Worm (Caenorhabditis elegans) whole organism, L1 larva: ENCODE data around the gene srt-63.
A peak's percentile ranks its signal among the peaks of the same experiment; 100 is the strongest.

Source experiments
- C16A3.4 ChIP-seq: fragments of 150-350 bp; optimal IDR thresholded peaks from 2 replicates; lab custom pipeline; 2014; ENCODE audit warnings: missing biosample characterization, missing genetic modification characterization
- F16B12.6 ChIP-seq: fragments of 150-350 bp; optimal IDR thresholded peaks from 2 replicates; lab custom pipeline; 2014; ENCODE audit warnings: missing biosample characterization, missing genetic modification characterization
- ceh-8 ChIP-seq: fragments of 200-800 bp; sonication (Bioruptor generic); optimal IDR thresholded peaks from 2 replicates; lab custom pipeline; 2018; ENCODE audit warnings: mild to moderate bottlenecking, missing genetic modification characterization, moderate library complexity, missing compliant biosample characterization
- ceh-82 ChIP-seq, 3 experiments: fragments of 150-350 bp in 1 of 3; sonication (generic microtip) in 2 of 3; optimal IDR thresholded peaks; 2 replicates each; lab custom pipeline; 2014 to 2017; ENCODE audit warnings: missing biosample characterization in 3 of 3, missing genetic modification characterization in 3 of 3
- ceh-90 ChIP-seq: sonication (generic microtip); optimal IDR thresholded peaks from 2 replicates; lab custom pipeline; 2016; ENCODE audit warnings: missing genetic modification characterization, missing compliant biosample characterization
- dsc-1 ChIP-seq: sonication (generic microtip); optimal IDR thresholded peaks from 2 replicates; lab custom pipeline; 2016; ENCODE audit warnings: mild to moderate bottlenecking, missing genetic modification characterization, missing compliant biosample characterization
- efl-1 ChIP-seq, 4 experiments: fragments of 150-350 bp; optimal IDR thresholded peaks in 3 of 4; peaks in 1 of 4; 1 replicate in 1 of 4; 2 replicates in 3 of 4; lab custom pipeline; 2014; ENCODE audit warnings: missing biosample characterization in 2 of 4, missing genetic modification characterization in 2 of 4, missing genetic modification reagents in 2 of 4
- egl-27 ChIP-seq, 2 experiments: fragments of 150-350 bp in 1 of 2; sonication (generic microtip); optimal IDR thresholded peaks; 3 replicates each; lab custom pipeline; 2017 to 2018; ENCODE audit warnings: missing biosample characterization in 2 of 2, missing genetic modification characterization in 2 of 2, missing genetic modification reagents in 2 of 2
- ets-5 ChIP-seq: fragments of 200-800 bp; sonication (Bioruptor generic); IDR thresholded peaks from 2 replicates; pipeline ENCODE4 v1.3.6; 2022; ENCODE audit warnings: missing genetic modification characterization, missing compliant biosample characterization
- fkh-10 ChIP-seq: sonication (generic microtip); optimal IDR thresholded peaks from 2 replicates; lab custom pipeline; 2017; ENCODE audit warnings: missing biosample characterization, missing genetic modification reagents, missing genetic modification characterization
- fos-1 ChIP-seq: fragments of 150-350 bp; optimal IDR thresholded peaks from 2 replicates; lab custom pipeline; 2014; ENCODE audit warnings: missing biosample characterization, missing genetic modification characterization
- irx-1 ChIP-seq: sonication (generic microtip); optimal IDR thresholded peaks from 2 replicates; lab custom pipeline; 2016; ENCODE audit warnings: missing genetic modification characterization, missing compliant biosample characterization
- jun-1 ChIP-seq: fragments of 150-350 bp; optimal IDR thresholded peaks from 2 replicates; lab custom pipeline; 2014; ENCODE audit warnings: missing biosample characterization, missing genetic modification reagents, missing genetic modification characterization
- lin-13 ChIP-seq: fragments of 150-350 bp; optimal IDR thresholded peaks from 2 replicates; lab custom pipeline; 2014; ENCODE audit warnings: missing biosample characterization, missing genetic modification reagents, missing genetic modification characterization
- lin-14 ChIP-seq: fragments of 200-800 bp; sonication (Bioruptor generic); optimal IDR thresholded peaks from 2 replicates; lab custom pipeline; 2018; ENCODE audit warnings: mild to moderate bottlenecking, missing genetic modification characterization, moderate library complexity, missing compliant biosample characterization
- lin-15B ChIP-seq: fragments of 150-350 bp; sonication (generic microtip); optimal IDR thresholded peaks from 3 replicates; lab custom pipeline; 2014; ENCODE audit warnings: missing biosample characterization, missing genetic modification characterization
- lin-35 ChIP-seq, 2 experiments: fragments of 150-350 bp; optimal IDR thresholded peaks; 2 replicates each; lab custom pipeline; 2014; ENCODE audit warnings: missing biosample characterization in 2 of 2, missing genetic modification characterization in 2 of 2, missing genetic modification reagents in 2 of 2
- lin-39 ChIP-seq: fragments of 150-350 bp; optimal IDR thresholded peaks from 2 replicates; lab custom pipeline; 2014; ENCODE audit warnings: missing biosample characterization, missing genetic modification reagents, missing genetic modification characterization
- lir-3 ChIP-seq: sonication (generic microtip); optimal IDR thresholded peaks from 2 replicates; lab custom pipeline; 2016; ENCODE audit warnings: mild to moderate bottlenecking, missing genetic modification characterization, moderate library complexity, missing compliant biosample characterization; ENCODE audit not compliant: poor library complexity
- lsy-2 ChIP-seq, 2 experiments: fragments of 150-350 bp; optimal IDR thresholded peaks; 2 replicates each; lab custom pipeline; 2014; ENCODE audit warnings: missing biosample characterization in 2 of 2, missing genetic modification characterization in 2 of 2
- mep-1 ChIP-seq: fragments of 150-350 bp; optimal IDR thresholded peaks from 2 replicates; lab custom pipeline; 2014; ENCODE audit warnings: missing biosample characterization, missing genetic modification characterization
- nhr-19 ChIP-seq: fragments of 200-800 bp; sonication (Bioruptor generic); conservative IDR thresholded peaks from 2 replicates; pipeline ENCODE4 v1.3.6; 2022; ENCODE audit warnings: missing genetic modification characterization, missing compliant biosample characterization
- nhr-20 ChIP-seq: sonication (generic microtip); optimal IDR thresholded peaks from 2 replicates; lab custom pipeline; 2016; ENCODE audit warnings: mild to moderate bottlenecking, missing genetic modification characterization, missing compliant biosample characterization
- nhr-237 ChIP-seq: fragments of 150-350 bp; optimal IDR thresholded peaks from 2 replicates; lab custom pipeline; 2014; ENCODE audit warnings: missing biosample characterization, missing genetic modification characterization
- nhr-47 ChIP-seq: sonication (generic microtip); optimal IDR thresholded peaks from 2 replicates; lab custom pipeline; 2016; ENCODE audit warnings: mild to moderate bottlenecking, missing genetic modification characterization, moderate library complexity, missing compliant biosample characterization
- nhr-71 ChIP-seq: sonication (generic microtip); optimal IDR thresholded peaks from 2 replicates; lab custom pipeline; 2016; ENCODE audit warnings: mild to moderate bottlenecking, missing genetic modification characterization, moderate library complexity, missing compliant biosample characterization
- nhr-76 ChIP-seq: sonication (generic microtip); optimal IDR thresholded peaks from 2 replicates; lab custom pipeline; 2017; ENCODE audit warnings: missing biosample characterization, missing genetic modification characterization
- nhr-84 ChIP-seq: sonication (generic microtip); optimal IDR thresholded peaks from 2 replicates; lab custom pipeline; 2017; ENCODE audit warnings: missing biosample characterization, missing genetic modification characterization
- nhr-90 ChIP-seq: sonication (generic microtip); optimal IDR thresholded peaks from 2 replicates; lab custom pipeline; 2016; ENCODE audit warnings: mild to moderate bottlenecking, missing genetic modification characterization, missing compliant biosample characterization; ENCODE audit not compliant: poor library complexity
- pqm-1 ChIP-seq: sonication (generic microtip); optimal IDR thresholded peaks from 3 replicates; lab custom pipeline; 2017; ENCODE audit warnings: missing biosample characterization, missing genetic modification characterization
- rnt-1 ChIP-seq: sonication (generic microtip); optimal IDR thresholded peaks from 2 replicates; lab custom pipeline; 2016; ENCODE audit warnings: mild to moderate bottlenecking, missing genetic modification characterization, moderate library complexity, missing compliant biosample characterization
- skn-1 ChIP-seq: fragments of 150-350 bp; optimal IDR thresholded peaks from 2 replicates; lab custom pipeline; 2014; ENCODE audit warnings: missing biosample characterization, missing genetic modification characterization
- snu-23 ChIP-seq: sonication (generic microtip); optimal IDR thresholded peaks from 2 replicates; lab custom pipeline; 2016; ENCODE audit warnings: missing genetic modification characterization, missing compliant biosample characterization
- sptf-1 ChIP-seq: fragments of 150-350 bp; optimal IDR thresholded peaks from 2 replicates; lab custom pipeline; 2014; ENCODE audit warnings: missing biosample characterization, missing genetic modification characterization
- tbx-2 ChIP-seq: sonication (generic microtip); optimal IDR thresholded peaks from 2 replicates; lab custom pipeline; 2016; ENCODE audit warnings: missing genetic modification characterization, missing compliant biosample characterization
- unc-30 ChIP-seq: sonication (generic microtip); optimal IDR thresholded peaks from 2 replicates; lab custom pipeline; 2017; ENCODE audit warnings: missing biosample characterization, missing genetic modification characterization
- unc-86 ChIP-seq: sonication (generic microtip); optimal IDR thresholded peaks from 2 replicates; lab custom pipeline; 2016; ENCODE audit warnings: missing genetic modification characterization, missing compliant biosample characterization
- xbp-1 ChIP-seq: sonication (generic microtip); optimal IDR thresholded peaks from 2 replicates; lab custom pipeline; 2016; ENCODE audit warnings: missing genetic modification characterization, missing compliant biosample characterization
- zip-4 ChIP-seq: fragments of 200-800 bp; sonication (Bioruptor generic); optimal IDR thresholded peaks from 2 replicates; lab custom pipeline; 2018; ENCODE audit warnings: mild to moderate bottlenecking, missing genetic modification characterization, moderate library complexity, missing compliant biosample characterization

Gene srt-63

ce11 chrV:3273577-3274100, 17.7 kb upstream of the srt-63 start, which contains the start of gene T28A11.4:
TSS of gene T28A11.4 (plus strand) at chrV:3274050.
- TF ChIP-seq nhr-71 (tag; lab: Kevin White, UChicago) (no peak), nhr-19 (GFP tag; lab: Robert Waterston, UW) (no peak), C16A3.4 (tag; lab: Kevin White, UChicago) (no peak), ets-5 (GFP tag; lab: Robert Waterston, UW) (no peak), lin-14 (GFP tag; lab: Kevin White, UChicago) (no peak), nhr-76 (no peak), lin-39 (tag; lab: Kevin White, UChicago) (no peak), unc-30 (tag; lab: Kevin White, UChicago) (no peak), sptf-1 (tag; lab: Kevin White, UChicago) (no peak), fkh-10 (GFP tag; lab: Kevin White, UChicago) (no peak), zip-4 (no peak), egl-27 (tag; optimal IDR thresholded peaks at IDR 0.05; lab: Kevin White, UChicago) (no peak)

- no peak for TF ChIP-seq nhr-47 (tag; lab: Kevin White, UChicago)
- TF ChIP-seq efl-1 (optimal IDR thresholded peaks at IDR 0.05; lab: Kevin White, UChicago): no peak
- peak in 1 of 2 experiments; percentile 70 for TF ChIP-seq efl-1 (GFP tag; optimal IDR thresholded peaks at IDR 0.05 in 1 of 2; lab: Kevin White, UChicago)
These were observed 17.2 kb upstream of the srt-63 start, which contains the start of gene T28A11.20 for ce11 chrV:3273156-3273555. TSS of gene T28A11.20 (minus strand) at chrV:3273256.

ce11 chrV:3269407-3269806, 13.5 kb upstream of the srt-63 start, which contains the start of gene T28A11.19:
TSS of gene T28A11.19 (minus strand) at chrV:3269514.
- TF ChIP-seq skn-1 (tag; lab: Kevin White, UChicago) (no peak), rnt-1 (peak; percentile 16), tbx-2 (tag; lab: Kevin White, UChicago) (no peak)

ce11 chrV:3267950-3268349, 12.0 kb upstream of the srt-63 start, which contains the start of gene T28A11.18:
TSS of gene T28A11.18 (minus strand) at chrV:3268050.
- TF ChIP-seq fos-1 (tag; lab: Kevin White, UChicago) (no peak), nhr-90 (tag; lab: Kevin White, UChicago) (no peak), lin-15B (tag; lab: Kevin White, UChicago) (no peak), lin-35 (GFP tag; optimal IDR thresholded peaks at IDR 0.05; lab: Kevin White, UChicago) (no peak), ceh-90 (tag; lab: Kevin White, UChicago) (no peak), nhr-84 (tag; lab: Kevin White, UChicago) (no peak), lin-39 (tag; lab: Kevin White, UChicago) (no peak), snu-23 (GFP tag; lab: Kevin White, UChicago) (no peak), F16B12.6 (tag; lab: Kevin White, UChicago) (no peak), ceh-8 (GFP tag; lab: Kevin White, UChicago) (no peak), jun-1 (tag; lab: Kevin White, UChicago) (no peak), irx-1 (tag; lab: Kevin White, UChicago) (no peak), mep-1 (tag; lab: Kevin White, UChicago) (no peak)

- TF ChIP-seq F16B12.6 (tag; lab: Kevin White, UChicago): no peak
- TF ChIP-seq nhr-237 (tag; lab: Kevin White, UChicago): no peak
- TF ChIP-seq xbp-1 (tag; lab: Kevin White, UChicago): no peak
- no peak for TF ChIP-seq nhr-20 (tag; lab: Kevin White, UChicago)
- no peak for TF ChIP-seq pqm-1
- TF ChIP-seq lin-13 (GFP tag; lab: Kevin White, UChicago): no peak
- no peak for TF ChIP-seq ceh-82 (tag; optimal IDR thresholded peaks at IDR 0.05; lab: Kevin White, UChicago)
- no peak for TF ChIP-seq dsc-1 (tag; lab: Kevin White, UChicago)
- no peak for TF ChIP-seq irx-1 (tag; lab: Kevin White, UChicago)
- TF ChIP-seq unc-86 (tag; lab: Kevin White, UChicago): no peak
- no peak for TF ChIP-seq lir-3 (tag; lab: Kevin White, UChicago)
- TF ChIP-seq lsy-2 (tag; optimal IDR thresholded peaks at IDR 0.05; lab: Kevin White, UChicago): no peak
- TF ChIP-seq lin-14 (GFP tag; lab: Kevin White, UChicago): no peak
- TF ChIP-seq, all 84 proteins: peak for 0
These were observed 10.2 kb upstream of the srt-63 start, which contains the start of gene T28A11.17 for ce11 chrV:3266189-3266588. TSS of gene T28A11.17 (minus strand) at chrV:3266289.
